Fruit fly (Drosophila melanogaster) whole organism, embryonic: ENCODE data around the gene Obp19b.
A peak's percentile ranks its signal among the peaks of the same experiment; 100 is the strongest.

Experiments
- Aef1 ChIP-seq: fragments of 200-800 bp; sonication (Bioruptor generic); IDR thresholded peaks from 3 replicates; pipeline ENCODE4 v1.3.6; 2022; ENCODE audit warnings: missing biosample characterization, missing genetic modification characterization
- Bdp1 ChIP-seq: fragments of 200-800 bp; sonication (Bioruptor generic); optimal IDR thresholded peaks from 3 replicates; lab custom pipeline; 2016; ENCODE audit warnings: missing biosample characterization, missing genetic modification characterization
- CG10147 ChIP-seq: fragments of 200-800 bp; sonication (Bioruptor generic); optimal IDR thresholded peaks from 2 replicates; lab custom pipeline; 2019; ENCODE audit warnings: missing biosample characterization, mild to moderate bottlenecking, missing genetic modification characterization, moderate library complexity
- CG10462 ChIP-seq: fragments of 200-800 bp; sonication (Bioruptor generic); optimal IDR thresholded peaks from 2 replicates; lab custom pipeline; 2016; ENCODE audit warnings: missing biosample characterization, missing genetic modification characterization
- CG11247 ChIP-seq: fragments of 200-800 bp; sonication (Bioruptor generic); IDR thresholded peaks from 2 replicates; pipeline ENCODE4 v1.3.6; 2022; ENCODE audit warnings: missing biosample characterization, missing genetic modification characterization
- CG14860 ChIP-seq: fragments of 200-800 bp; sonication (Bioruptor generic); IDR thresholded peaks from 3 replicates; pipeline ENCODE4 v1.3.6; 2022; ENCODE audit warnings: missing biosample characterization, missing genetic modification characterization; ENCODE audit not compliant: partially characterized antibody
- CG14965 ChIP-seq: fragments of 200-800 bp; sonication (Bioruptor generic); optimal IDR thresholded peaks from 2 replicates; lab custom pipeline; 2016; ENCODE audit warnings: missing biosample characterization, missing genetic modification characterization, borderline replicate concordance
- CG1529 ChIP-seq: fragments of 200-800 bp; sonication (Bioruptor generic); optimal IDR thresholded peaks from 3 replicates; lab custom pipeline; 2018; ENCODE audit warnings: missing biosample characterization, missing genetic modification characterization
- CG15514 ChIP-seq: fragments of 200-800 bp; sonication (Bioruptor generic); optimal IDR thresholded peaks from 3 replicates; lab custom pipeline; 2017; ENCODE audit warnings: missing biosample characterization, missing genetic modification characterization, mild to moderate bottlenecking, moderate library complexity, missing genetic modification reagents
- CG1647 ChIP-seq: fragments of 200-800 bp; sonication (Bioruptor generic); optimal IDR thresholded peaks from 3 replicates; lab custom pipeline; 2016; ENCODE audit warnings: missing biosample characterization, missing genetic modification characterization
- CG16813 ChIP-seq: fragments of 200-800 bp; sonication (Bioruptor generic); IDR thresholded peaks from 3 replicates; pipeline ENCODE4 v1.3.6; 2022; ENCODE audit warnings: missing biosample characterization, missing genetic modification characterization; ENCODE audit not compliant: partially characterized antibody
- CG17186 ChIP-seq: fragments of 200-800 bp; sonication (Bioruptor generic); optimal IDR thresholded peaks from 3 replicates; lab custom pipeline; 2017; ENCODE audit warnings: missing biosample characterization, missing genetic modification reagents, missing genetic modification characterization
- CG17802 ChIP-seq: fragments of 200-800 bp; sonication (Bioruptor generic); optimal IDR thresholded peaks from 2 replicates; lab custom pipeline; 2018; ENCODE audit warnings: missing biosample characterization, mild to moderate bottlenecking, missing genetic modification characterization, moderate library complexity
- CG2120 ChIP-seq: fragments of 200-800 bp; sonication (Bioruptor generic); optimal IDR thresholded peaks from 3 replicates; lab custom pipeline; 2016; ENCODE audit warnings: missing biosample characterization, missing genetic modification characterization
- CG2202 ChIP-seq: fragments of 200-800 bp; sonication (Bioruptor generic); optimal IDR thresholded peaks from 2 replicates; lab custom pipeline; 2018; ENCODE audit warnings: missing biosample characterization, mild to moderate bottlenecking, missing genetic modification characterization
- CG34224 ChIP-seq: fragments of 200-800 bp; sonication (Bioruptor generic); IDR thresholded peaks from 3 replicates; pipeline ENCODE4 v1.3.6; 2022; ENCODE audit warnings: missing biosample characterization, missing genetic modification characterization; ENCODE audit not compliant: partially characterized antibody
- CG4360 ChIP-seq: fragments of 200-800 bp; sonication (Bioruptor generic); IDR thresholded peaks from 2 replicates; pipeline ENCODE4 v1.3.6; 2022; ENCODE audit warnings: missing biosample characterization, missing genetic modification characterization
- CG4404 ChIP-seq: fragments of 200-800 bp; sonication (Bioruptor generic); IDR thresholded peaks from 2 replicates; pipeline ENCODE4 v1.3.6; 2022; ENCODE audit warnings: missing biosample characterization, missing genetic modification characterization
- CG5953 ChIP-seq: fragments of 200-800 bp; sonication (Bioruptor generic); IDR thresholded peaks from 2 replicates; pipeline ENCODE4 v1.3.6; 2022; ENCODE audit warnings: missing biosample characterization, missing genetic modification characterization
- CG6254 ChIP-seq: fragments of 200-800 bp; sonication (Bioruptor generic); optimal IDR thresholded peaks from 3 replicates; lab custom pipeline; 2017; ENCODE audit warnings: mild to moderate bottlenecking, missing biosample characterization, missing genetic modification reagents, missing genetic modification characterization
- CG7786 ChIP-seq: fragments of 200-800 bp; sonication (Bioruptor generic); optimal IDR thresholded peaks from 2 replicates; lab custom pipeline; 2016; ENCODE audit warnings: missing biosample characterization, missing genetic modification characterization
- CG7987 ChIP-seq: fragments of 200-800 bp; sonication (Bioruptor generic); optimal IDR thresholded peaks from 2 replicates; lab custom pipeline; 2018; ENCODE audit warnings: missing biosample characterization, mild to moderate bottlenecking, missing genetic modification characterization, moderate library complexity
- Chrac-16 ChIP-seq: fragments of 200-800 bp; sonication (Bioruptor generic); optimal IDR thresholded peaks from 3 replicates; lab custom pipeline; 2016; ENCODE audit warnings: missing biosample characterization, missing genetic modification characterization
- Drgx ChIP-seq: fragments of 200-800 bp; sonication (Bioruptor generic); IDR thresholded peaks from 2 replicates; pipeline ENCODE4 v1.3.6; 2022; ENCODE audit warnings: missing biosample characterization, missing genetic modification characterization
- E2f2 ChIP-seq: fragments of 200-800 bp; sonication (Bioruptor generic); IDR thresholded peaks from 2 replicates; pipeline ENCODE4 v1.3.6; 2022; ENCODE audit warnings: missing biosample characterization, missing genetic modification characterization
- ERR ChIP-seq: fragments of 200-800 bp; sonication (Bioruptor generic); optimal IDR thresholded peaks from 2 replicates; lab custom pipeline; 2016; ENCODE audit warnings: missing biosample characterization, missing genetic modification characterization
- Gsc ChIP-seq: fragments of 200-800 bp; sonication (Bioruptor generic); IDR thresholded peaks from 2 replicates; pipeline ENCODE4 v1.3.6; 2022; ENCODE audit warnings: missing biosample characterization, missing genetic modification characterization
- Gug ChIP-seq: fragments of 200-800 bp; sonication (Bioruptor generic); IDR thresholded peaks from 4 replicates; pipeline ENCODE4 v1.3.6; 2022; ENCODE audit warnings: missing biosample characterization, missing genetic modification characterization
- MTF-1 ChIP-seq: fragments of 200-800 bp; sonication (Bioruptor generic); optimal IDR thresholded peaks from 2 replicates; lab custom pipeline; 2018; ENCODE audit warnings: missing biosample characterization, mild to moderate bottlenecking, missing genetic modification characterization, borderline replicate concordance
- Ptx1 ChIP-seq: fragments of 200-800 bp; sonication (Bioruptor generic); IDR thresholded peaks from 2 replicates; pipeline ENCODE4 v1.3.6; 2022; ENCODE audit warnings: missing biosample characterization, missing genetic modification characterization
- Spps ChIP-seq: fragments of 200-800 bp; sonication (Bioruptor generic); optimal IDR thresholded peaks from 2 replicates; lab custom pipeline; 2018; ENCODE audit warnings: missing biosample characterization, mild to moderate bottlenecking, missing genetic modification characterization
- ap ChIP-seq: fragments of 200-800 bp; sonication (Bioruptor generic); IDR thresholded peaks from 2 replicates; pipeline ENCODE4 v1.3.6; 2022; ENCODE audit warnings: missing biosample characterization, missing genetic modification characterization
- bigmax ChIP-seq: fragments of 200-800 bp; sonication (Bioruptor generic); optimal IDR thresholded peaks from 2 replicates; lab custom pipeline; 2018; ENCODE audit warnings: missing biosample characterization, mild to moderate bottlenecking, missing genetic modification characterization
- br ChIP-seq: fragments of >200 bp; optimal IDR thresholded peaks from 2 replicates; lab custom pipeline; 2017
- dmrt11E ChIP-seq: fragments of 200-800 bp; sonication (Bioruptor generic); optimal IDR thresholded peaks from 3 replicates; lab custom pipeline; 2018; ENCODE audit warnings: missing biosample characterization, mild to moderate bottlenecking, missing genetic modification characterization, moderate library complexity
- dmrt99B ChIP-seq: fragments of 200-800 bp; sonication (Bioruptor generic); optimal IDR thresholded peaks from 2 replicates; lab custom pipeline; 2018; ENCODE audit warnings: missing biosample characterization, mild to moderate bottlenecking, missing genetic modification characterization, moderate library complexity
- emc ChIP-seq: fragments of 200-800 bp; sonication (Bioruptor generic); optimal IDR thresholded peaks from 2 replicates; lab custom pipeline; 2016; ENCODE audit warnings: missing biosample characterization, missing genetic modification characterization
- en ChIP-seq: fragments of 200-800 bp; sonication (Bioruptor generic); optimal IDR thresholded peaks from 2 replicates; lab custom pipeline; 2016; ENCODE audit warnings: missing biosample characterization, missing genetic modification characterization
- fd64A ChIP-seq: fragments of 200-800 bp; sonication (Bioruptor generic); optimal IDR thresholded peaks from 3 replicates; lab custom pipeline; 2018; ENCODE audit warnings: missing biosample characterization, mild to moderate bottlenecking, missing genetic modification characterization
- grn ChIP-seq: fragments of 200-800 bp; sonication (Bioruptor generic); optimal IDR thresholded peaks from 3 replicates; lab custom pipeline; 2017; ENCODE audit warnings: missing biosample characterization, missing genetic modification characterization
- kay ChIP-seq: fragments of 200-800 bp; sonication (Bioruptor generic); optimal IDR thresholded peaks from 2 replicates; lab custom pipeline; 2016; ENCODE audit warnings: missing biosample characterization, missing genetic modification characterization
- maf-S ChIP-seq: fragments of 200-800 bp; sonication (Bioruptor generic); optimal IDR thresholded peaks from 2 replicates; lab custom pipeline; 2016; ENCODE audit warnings: missing biosample characterization, missing genetic modification characterization
- oc ChIP-seq: fragments of 200-800 bp; sonication (Bioruptor generic); optimal IDR thresholded peaks from 2 replicates; lab custom pipeline; 2018; ENCODE audit warnings: missing biosample characterization, mild to moderate bottlenecking, missing genetic modification characterization, moderate library complexity
- onecut ChIP-seq: fragments of 200-800 bp; sonication (Bioruptor generic); IDR thresholded peaks from 2 replicates; pipeline ENCODE4 v1.3.6; 2022; ENCODE audit warnings: missing biosample characterization, missing genetic modification characterization
- org-1 ChIP-seq: fragments of 200-800 bp; sonication (Bioruptor generic); optimal IDR thresholded peaks from 2 replicates; lab custom pipeline; 2017; ENCODE audit warnings: missing biosample characterization, missing genetic modification characterization
- ranshi ChIP-seq: fragments of 200-800 bp; sonication (Bioruptor generic); IDR thresholded peaks from 2 replicates; pipeline ENCODE4 v1.3.6; 2022; ENCODE audit warnings: missing biosample characterization, missing genetic modification characterization
- sc ChIP-seq, 3 experiments: fragments of >200 bp in 2 of 3; fragments of 200-800 bp in 1 of 3; sonication (Bioruptor generic) in 1 of 3; optimal IDR thresholded peaks; 2 replicates in 2 of 3; 3 replicates in 1 of 3; lab custom pipeline; 2017; ENCODE audit warnings: mild to moderate bottlenecking in 1 of 3, missing biosample characterization in 1 of 3, missing genetic modification characterization in 1 of 3, missing genetic modification reagents in 1 of 3
- scrt ChIP-seq: fragments of 200-800 bp; sonication (Bioruptor generic); optimal IDR thresholded peaks from 2 replicates; lab custom pipeline; 2018; ENCODE audit warnings: missing biosample characterization, mild to moderate bottlenecking, missing genetic modification characterization, moderate library complexity
- shn ChIP-seq: fragments of 200-800 bp; sonication (Bioruptor generic); optimal IDR thresholded peaks from 3 replicates; lab custom pipeline; 2016; ENCODE audit warnings: missing biosample characterization, missing genetic modification characterization

Obp19b gene

dm6 chrX:20429482-20430204, 13.1 kb downstream of the Obp19b start, which contains the start of the genes CG11710 and mal (continued):
- peak; percentile 48 for TF ChIP-seq maf-S (GFP tag; lab: Kevin White, UChicago)
- TF ChIP-seq CG15514, result peak; percentile 54
- no peak for TF ChIP-seq Bdp1 (GFP tag; lab: Kevin White, UChicago)
- TF ChIP-seq Ptx1 (GFP tag; lab: Robert Waterston, UW), result peak; percentile 78
- peak; percentile 43 for TF ChIP-seq CG10462
- TF ChIP-seq en (GFP tag; lab: Kevin White, UChicago), result peak; percentile 72
- TF ChIP-seq br (lab: Kevin White, UChicago), result no peak
- TF ChIP-seq ap (GFP tag; lab: Robert Waterston, UW), result peak; percentile 50; the same call in 1 of the 2 replicates
- TF ChIP-seq grn (GFP tag; lab: Kevin White, UChicago), result no peak
- peak; percentile 63; the same call in 1 of the 2 replicates for TF ChIP-seq Drgx
- no peak for TF ChIP-seq sc (optimal IDR thresholded peaks at IDR 0.05; lab: Kevin White, UChicago)
- no peak for TF ChIP-seq sc (GFP tag; optimal IDR thresholded peaks at IDR 0.05; lab: Kevin White, UChicago)
- peak; percentile 36 for TF ChIP-seq CG2202 (tag; lab: Kevin White, UChicago)
- peak; percentile 27 for TF ChIP-seq dmrt11E (tag; lab: Kevin White, UChicago)
- TF ChIP-seq bigmax (GFP tag; lab: Kevin White, UChicago), result no peak
- peak; percentile 60 for TF ChIP-seq Gsc (GFP tag; lab: Robert Waterston, UW)
- peak; percentile 60; the same call in 1 of the 2 replicates for TF ChIP-seq ranshi (GFP tag; lab: Robert Waterston, UW)
- peak; percentile 70 for TF ChIP-seq CG1647
- TF ChIP-seq kay (GFP tag; lab: Kevin White, UChicago), result peak; percentile 54
- peak; percentile 45; the same call in 1 of the 2 replicates for TF ChIP-seq CG11247 (GFP tag; lab: Robert Waterston, UW)
- no peak for TF ChIP-seq CG5953
- peak; percentile 57 for TF ChIP-seq org-1 (GFP tag; lab: Kevin White, UChicago)
- TF ChIP-seq Aef1 (GFP tag; lab: Robert Waterston, UW), result peak; percentile 78
- peak; percentile 30 for TF ChIP-seq shn (GFP tag; lab: Kevin White, UChicago)
- TF ChIP-seq dmrt99B (tag; lab: Kevin White, UChicago), result peak; percentile 87
- TF ChIP-seq oc (tag; lab: Kevin White, UChicago), result no peak
- peak; percentile 58; the same call in 1 of the 2 replicates for TF ChIP-seq CG4404 (GFP tag; lab: Robert Waterston, UW)
- TF ChIP-seq CG7987 (GFP tag; lab: Kevin White, UChicago), result peak; percentile 47
- peak; percentile 52 for TF ChIP-seq Spps (tag; lab: Kevin White, UChicago)
- no peak for TF ChIP-seq CG14965 (GFP tag; lab: Kevin White, UChicago)
- TF ChIP-seq CG14860 (GFP tag; lab: Robert Waterston, UW), result peak; percentile 57; the same call in 2 of the 3 replicates
- no peak for TF ChIP-seq CG1529 (GFP tag; lab: Kevin White, UChicago)
- TF ChIP-seq E2f2 (GFP tag; lab: Robert Waterston, UW), result peak; percentile 39; the same call in 1 of the 2 replicates
- no peak for TF ChIP-seq CG6254
- peak; percentile 51; the same call in 1 of the 3 replicates for TF ChIP-seq CG34224 (GFP tag; lab: Robert Waterston, UW)
- TF ChIP-seq MTF-1 (GFP tag; lab: Kevin White, UChicago), result no peak
- TF ChIP-seq fd64A (GFP tag; lab: Kevin White, UChicago), result peak; percentile 52
- peak; percentile 74; the same call in 3 of the 4 replicates for TF ChIP-seq Gug (GFP tag; lab: Robert Waterston, UW)
- TF ChIP-seq CG7786 (GFP tag; lab: Kevin White, UChicago), result peak; percentile 73
- peak; percentile 65 for TF ChIP-seq Chrac-16 (GFP tag; lab: Kevin White, UChicago)
- TF ChIP-seq scrt (GFP tag; lab: Kevin White, UChicago), result peak; percentile 84
- TF ChIP-seq emc, result peak; percentile 41
- TF ChIP-seq CG17802, result peak; percentile 53
- peak; percentile 0 for TF ChIP-seq CG17186 (GFP tag; lab: Kevin White, UChicago)
- peak; percentile 85 for TF ChIP-seq CG2120 (GFP tag; lab: Kevin White, UChicago)
- peak; percentile 35; the same call in 1 of the 3 replicates for TF ChIP-seq CG16813
- TF ChIP-seq CG4360, result no peak
- peak; percentile 82 for TF ChIP-seq CG10147 (GFP tag; lab: Kevin White, UChicago)
- peak; percentile 71 for TF ChIP-seq onecut (GFP tag; lab: Robert Waterston, UW)
- no peak for TF ChIP-seq ERR
